Worm (Caenorhabditis elegans) whole organism, L4 larva: ENCODE data around the gene ZK177.11.

Experiments
- F49E8.2 ChIP-seq: sonication (generic microtip); optimal IDR thresholded peaks from 2 replicates; lab custom pipeline; 2016; ENCODE audit warnings: missing compliant biosample characterization, mild to moderate bottlenecking, missing genetic modification characterization, borderline replicate concordance
- T20F7.1 ChIP-seq: fragments of 200-800 bp; sonication (Bioruptor generic); optimal IDR thresholded peaks from 2 replicates; lab custom pipeline; 2018; ENCODE audit warnings: mild to moderate bottlenecking, missing genetic modification characterization, missing compliant biosample characterization
- Y48G9A.11 ChIP-seq: fragments of 200-800 bp; sonication (Bioruptor generic); IDR thresholded peaks from 2 replicates; pipeline ENCODE4 v1.3.6; 2022; ENCODE audit warnings: missing genetic modification reagents, missing genetic modification characterization, missing compliant biosample characterization
- Y5F2A.4 ChIP-seq: fragments of 200-800 bp; sonication (Bioruptor generic); optimal IDR thresholded peaks from 2 replicates; lab custom pipeline; 2018; ENCODE audit warnings: mild to moderate bottlenecking, missing genetic modification characterization, missing compliant biosample characterization
- attf-4 ChIP-seq: sonication (generic microtip); optimal IDR thresholded peaks from 3 replicates; lab custom pipeline; 2017; ENCODE audit warnings: missing biosample characterization, missing genetic modification characterization
- ceh-20 ChIP-seq: fragments of 200-800 bp; sonication (Bioruptor generic); IDR thresholded peaks from 2 replicates; pipeline ENCODE4 v1.3.6; 2022; ENCODE audit warnings: missing genetic modification reagents, missing genetic modification characterization, missing compliant biosample characterization
- ceh-62 ChIP-seq: sonication (generic microtip); optimal IDR thresholded peaks from 2 replicates; lab custom pipeline; 2017; ENCODE audit warnings: missing biosample characterization, missing genetic modification characterization
- ceh-82 ChIP-seq: sonication (generic microtip); optimal IDR thresholded peaks from 2 replicates; lab custom pipeline; 2017; ENCODE audit warnings: missing biosample characterization, missing genetic modification characterization
- cey-2 ChIP-seq: sonication (generic microtip); optimal IDR thresholded peaks from 3 replicates; lab custom pipeline; 2017; ENCODE audit warnings: missing genetic modification characterization, mild to moderate bottlenecking, missing compliant biosample characterization, antibody characterized with exemption, borderline replicate concordance; ENCODE audit not compliant: insufficient read depth
- ctbp-1 ChIP-seq: fragments of 200-800 bp; sonication (Bioruptor generic); IDR thresholded peaks from 2 replicates; pipeline ENCODE4 v1.3.6; 2022; ENCODE audit warnings: missing genetic modification reagents, missing genetic modification characterization, missing compliant biosample characterization
- daf-12 ChIP-seq: fragments of 150-350 bp; optimal IDR thresholded peaks from 2 replicates; lab custom pipeline; 2014; ENCODE audit warnings: missing biosample characterization, missing genetic modification reagents, missing genetic modification characterization
- daf-16 ChIP-seq, 3 experiments: sonication (generic microtip); optimal IDR thresholded peaks; 2 replicates each; lab custom pipeline; 2016 to 2017; ENCODE audit warnings: missing genetic modification characterization in 3 of 3, missing genetic modification reagents in 3 of 3, mild to moderate bottlenecking in 2 of 3, missing compliant biosample characterization in 2 of 3, missing biosample characterization in 1 of 3, moderate library complexity in 1 of 3
- daf-19 ChIP-seq: fragments of 200-800 bp; sonication (Bioruptor generic); conservative IDR thresholded peaks from 2 replicates; pipeline ENCODE4 v1.3.6; 2022; ENCODE audit warnings: missing genetic modification characterization, missing compliant biosample characterization
- dmd-6 ChIP-seq: fragments of 200-800 bp; sonication (Bioruptor generic); IDR thresholded peaks from 2 replicates; pipeline ENCODE4 v1.3.6; 2022; ENCODE audit warnings: missing genetic modification reagents, missing genetic modification characterization, missing compliant biosample characterization
- dmd-8 ChIP-seq: fragments of 200-800 bp; sonication (Bioruptor generic); IDR thresholded peaks from 2 replicates; pipeline ENCODE4 v1.3.6; 2022; ENCODE audit warnings: missing genetic modification characterization, missing compliant biosample characterization
- duxl-1 ChIP-seq: sonication (generic microtip); optimal IDR thresholded peaks from 2 replicates; lab custom pipeline; 2016; ENCODE audit warnings: mild to moderate bottlenecking, missing genetic modification characterization, moderate library complexity, missing compliant biosample characterization; ENCODE audit not compliant: poor library complexity
- dve-1 ChIP-seq: sonication (generic microtip); optimal IDR thresholded peaks from 2 replicates; lab custom pipeline; 2017; ENCODE audit warnings: antibody characterized with exemption, mild to moderate bottlenecking, missing genetic modification characterization, missing compliant biosample characterization; ENCODE audit not compliant: insufficient read depth
- egl-43 ChIP-seq: fragments of 200-800 bp; sonication (Bioruptor generic); IDR thresholded peaks from 2 replicates; pipeline ENCODE4 v1.3.6; 2022; ENCODE audit warnings: missing genetic modification reagents, missing genetic modification characterization, missing compliant biosample characterization
- fos-1 ChIP-seq: fragments of 150-350 bp; optimal IDR thresholded peaks from 2 replicates; lab custom pipeline; 2014; ENCODE audit warnings: missing biosample characterization, missing genetic modification characterization
- gei-8 ChIP-seq: fragments of 200-800 bp; sonication (Bioruptor generic); optimal IDR thresholded peaks from 2 replicates; lab custom pipeline; 2018; ENCODE audit warnings: mild to moderate bottlenecking, missing genetic modification characterization, missing compliant biosample characterization
- hlh-11 ChIP-seq: fragments of 200-800 bp; sonication (Bioruptor generic); optimal IDR thresholded peaks from 2 replicates; lab custom pipeline; 2018; ENCODE audit warnings: mild to moderate bottlenecking, missing genetic modification characterization, missing compliant biosample characterization
- hlh-30 ChIP-seq: sonication (generic microtip); optimal IDR thresholded peaks from 2 replicates; lab custom pipeline; 2017; ENCODE audit warnings: antibody characterized with exemption, mild to moderate bottlenecking, missing genetic modification characterization, missing compliant biosample characterization; ENCODE audit not compliant: insufficient read depth
- lin-1 ChIP-seq: fragments of 200-800 bp; sonication (Bioruptor generic); IDR thresholded peaks from 2 replicates; pipeline ENCODE4 v1.3.6; 2022; ENCODE audit warnings: missing genetic modification reagents, missing genetic modification characterization, missing compliant biosample characterization
- lin-13 ChIP-seq: fragments of 150-350 bp; optimal IDR thresholded peaks from 2 replicates; lab custom pipeline; 2014; ENCODE audit warnings: missing biosample characterization, missing genetic modification reagents, missing genetic modification characterization
- lin-29 ChIP-seq: fragments of 200-800 bp; sonication (Bioruptor generic); IDR thresholded peaks from 2 replicates; pipeline ENCODE4 v1.3.6; 2022; ENCODE audit warnings: missing genetic modification reagents, missing genetic modification characterization, missing compliant biosample characterization
- lin-39 ChIP-seq: fragments of 150-350 bp; optimal IDR thresholded peaks from 2 replicates; lab custom pipeline; 2014; ENCODE audit warnings: missing biosample characterization, missing genetic modification reagents, missing genetic modification characterization
- mdl-1 ChIP-seq, 2 experiments: fragments of 150-350 bp in 1 of 2; sonication (generic microtip) in 1 of 2; optimal IDR thresholded peaks; 2 replicates each; lab custom pipeline; 2014 to 2017; ENCODE audit warnings: missing biosample characterization in 2 of 2, missing genetic modification characterization in 2 of 2
- mes-2 ChIP-seq: sonication (generic microtip); optimal IDR thresholded peaks from 2 replicates; lab custom pipeline; 2016; ENCODE audit warnings: missing genotype, mild to moderate bottlenecking, missing genetic modification characterization, missing compliant biosample characterization; ENCODE audit not compliant: poor library complexity, severe bottlenecking
- nhr-111 ChIP-seq: fragments of 200-800 bp; sonication (Bioruptor generic); optimal IDR thresholded peaks from 2 replicates; lab custom pipeline; 2018; ENCODE audit warnings: mild to moderate bottlenecking, missing genetic modification characterization, missing compliant biosample characterization
- nhr-237 ChIP-seq: sonication (generic microtip); optimal IDR thresholded peaks from 2 replicates; lab custom pipeline; 2017; ENCODE audit warnings: missing biosample characterization, missing genetic modification characterization
- nhr-25 ChIP-seq: sonication (generic microtip); optimal IDR thresholded peaks from 2 replicates; lab custom pipeline; 2017; ENCODE audit warnings: missing genetic modification characterization, mild to moderate bottlenecking, missing compliant biosample characterization, antibody characterized with exemption, moderate library complexity, borderline replicate concordance; ENCODE audit not compliant: insufficient read depth
- nhr-28 ChIP-seq: fragments of 150-350 bp; optimal IDR thresholded peaks from 2 replicates; lab custom pipeline; 2014; ENCODE audit warnings: missing biosample characterization, missing genetic modification characterization
- saeg-2 ChIP-seq: fragments of 200-800 bp; sonication (Bioruptor generic); IDR thresholded peaks from 2 replicates; pipeline ENCODE4 v1.3.6; 2022; ENCODE audit warnings: missing genetic modification reagents, missing genetic modification characterization, missing compliant biosample characterization
- set-16 ChIP-seq: fragments of 200-800 bp; sonication (Bioruptor generic); IDR thresholded peaks from 2 replicates; pipeline ENCODE4 v1.3.6; 2022; ENCODE audit warnings: missing genetic modification reagents, missing genetic modification characterization, missing compliant biosample characterization
- skn-1 ChIP-seq: fragments of 150-350 bp; optimal IDR thresholded peaks from 2 replicates; lab custom pipeline; 2014; ENCODE audit warnings: missing biosample characterization, missing genetic modification characterization
- spr-3 ChIP-seq: fragments of 200-800 bp; sonication (Bioruptor generic); optimal IDR thresholded peaks from 2 replicates; lab custom pipeline; 2018; ENCODE audit warnings: mild to moderate bottlenecking, missing genetic modification characterization, missing compliant biosample characterization
- unc-39 ChIP-seq: sonication (generic microtip); optimal IDR thresholded peaks from 2 replicates; lab custom pipeline; 2017; ENCODE audit warnings: missing biosample characterization, missing genetic modification characterization
- unc-62 ChIP-seq, 3 experiments: fragments of 150-350 bp in 1 of 3; sonication (generic microtip); optimal IDR thresholded peaks in 2 of 3; peaks in 1 of 3; 1 replicate in 1 of 3; 2 replicates in 2 of 3; lab custom pipeline; 2014 to 2017; ENCODE audit warnings: missing biosample characterization in 3 of 3, missing genetic modification characterization in 3 of 3, missing genetic modification reagents in 3 of 3, missing genotype in 1 of 3
- vab-7 ChIP-seq: fragments of 200-800 bp; sonication (Bioruptor generic); IDR thresholded peaks from 2 replicates; pipeline ENCODE4 v1.3.6; 2022; ENCODE audit warnings: missing genetic modification reagents, missing genetic modification characterization, missing compliant biosample characterization
- zfp-2 ChIP-seq: sonication (generic microtip); optimal IDR thresholded peaks from 2 replicates; lab custom pipeline; 2016; ENCODE audit warnings: mild to moderate bottlenecking, missing genetic modification characterization, missing compliant biosample characterization
- zip-2 ChIP-seq: fragments of 150-350 bp; optimal IDR thresholded peaks from 2 replicates; lab custom pipeline; 2014; ENCODE audit warnings: missing biosample characterization, missing genetic modification characterization
- ztf-11 ChIP-seq: fragments of 150-350 bp; optimal IDR thresholded peaks from 2 replicates; lab custom pipeline; 2014; ENCODE audit warnings: missing biosample characterization, missing genetic modification characterization

ZK177.11 gene

DNA sequence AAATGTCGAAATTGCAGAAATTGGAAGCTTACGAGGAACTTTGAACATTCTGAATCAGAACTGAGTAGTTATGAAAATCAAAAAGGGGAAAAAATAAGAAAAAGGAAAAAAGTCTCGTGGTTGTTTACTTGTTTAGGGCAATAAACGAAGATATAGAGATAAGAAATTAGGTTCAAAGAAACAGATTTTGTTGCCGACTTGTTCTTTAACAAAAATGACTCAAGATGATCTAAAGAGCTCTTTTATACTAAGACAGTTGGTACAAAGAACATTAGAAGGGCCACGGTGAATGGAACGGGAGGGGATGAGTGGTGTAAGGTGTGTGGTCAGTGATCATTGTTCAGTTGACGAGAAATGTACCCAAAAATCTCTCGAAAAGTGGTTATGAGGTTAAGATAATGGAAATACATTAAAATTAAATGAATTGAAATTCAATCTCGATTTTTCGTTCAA lies 24.7 kb downstream of the ZK177.11 start, which contains the start of gene acdh-2:
TSS of gene acdh-2 (minus strand) at position 51 of the 453 bp plus-strand sequence.
- TF ChIP-seq dve-1 (peak; percentile 7), nhr-237 (tag; lab: Kevin White, UChicago) (no peak), hlh-30 (tag; lab: Kevin White, UChicago) (no peak), hlh-11 (no peak), daf-16 (GFP tag; optimal IDR thresholded peaks at IDR 0.05; lab: Kevin White, UChicago) (no peak), daf-16 (tag; optimal IDR thresholded peaks at IDR 0.05; lab: Kevin White, UChicago) (peak; percentile 2)

DNA sequence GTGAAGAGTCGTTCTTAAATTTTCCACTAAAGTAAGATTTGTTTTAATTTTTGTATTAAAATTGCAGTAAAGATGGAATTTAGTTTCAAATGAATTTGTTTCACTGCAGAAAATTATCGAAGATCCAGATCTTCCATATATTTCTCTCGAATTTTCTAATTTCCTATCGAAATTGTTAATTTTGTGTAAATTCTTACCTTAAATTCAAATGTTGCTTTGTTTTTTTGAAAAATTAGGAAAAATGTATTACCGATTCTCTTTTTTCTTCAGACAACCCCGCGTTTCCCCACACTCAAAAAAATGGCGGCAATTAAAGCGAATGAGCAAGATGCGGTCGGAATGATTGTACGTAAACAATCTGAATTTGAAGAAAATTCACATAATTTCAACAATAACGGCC lies 27.0 kb downstream of the ZK177.11 start, which contains the start of gene C17C3.6:
TSS of gene C17C3.6 (plus strand) at position 301 of the 400 bp plus-strand sequence.
- TF ChIP-seq unc-39 (tag; lab: Kevin White, UChicago) (no peak), cey-2 (tag; lab: Kevin White, UChicago) (no peak), daf-19 (no peak), unc-62 (GFP tag; optimal IDR thresholded peaks at IDR 0.05 in 1 of 2; lab: Kevin White, UChicago) (no peak), unc-62 (tag; optimal IDR thresholded peaks at IDR 0.05; lab: Kevin White, UChicago) (no peak), nhr-28 (tag; lab: Kevin White, UChicago) (no peak), zfp-2 (tag; lab: Kevin White, UChicago) (no peak), attf-4 (tag; lab: Kevin White, UChicago) (no peak), spr-3 (GFP tag; lab: Kevin White, UChicago) (no peak), T20F7.1 (GFP tag; lab: Kevin White, UChicago) (no peak), ceh-62 (no peak), zip-2 (tag; lab: Kevin White, UChicago) (no peak), gei-8 (GFP tag; lab: Kevin White, UChicago) (no peak), ztf-11 (tag; lab: Kevin White, UChicago) (no peak), egl-43 (GFP tag; lab: Robert Waterston, UW) (no peak), set-16 (GFP tag; lab: Robert Waterston, UW) (no peak), duxl-1 (tag; lab: Kevin White, UChicago) (no peak), ceh-20 (GFP tag; lab: Robert Waterston, UW) (no peak)

DNA sequence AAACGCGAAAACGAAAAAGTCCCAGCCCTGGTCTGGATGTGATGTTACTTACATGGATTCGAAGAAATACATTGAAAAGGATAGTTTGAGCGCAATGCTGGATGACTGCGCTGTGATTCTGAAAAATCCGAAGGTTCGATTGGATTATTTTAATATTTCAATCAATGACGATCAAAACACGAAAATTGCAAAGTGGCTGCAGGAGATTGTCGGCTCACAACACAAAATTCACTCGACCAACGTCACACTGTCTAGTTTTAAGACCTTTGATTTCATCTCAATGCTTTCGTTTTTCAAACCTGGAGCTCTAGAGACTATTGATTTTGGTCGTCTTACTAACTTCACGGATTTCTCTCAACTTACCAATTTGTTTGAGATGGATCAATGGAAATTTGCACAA lies 28.8 kb downstream of the ZK177.11 start, which contains the start of gene C17C3.5:
TSS of gene C17C3.5 (plus strand) at position 301 of the 400 bp plus-strand sequence.
- TF ChIP-seq zfp-2 (tag; lab: Kevin White, UChicago), result no peak
- no peak for TF ChIP-seq lin-1 (GFP tag; lab: Robert Waterston, UW)
- TF ChIP-seq ctbp-1, result no peak
- TF ChIP-seq fos-1 (tag; lab: Kevin White, UChicago), result no peak
- TF ChIP-seq Y48G9A.11, result no peak
- TF ChIP-seq dmd-8 (GFP tag; lab: Robert Waterston, UW), result no peak
- TF ChIP-seq F49E8.2 (tag; lab: Kevin White, UChicago), result no peak
- no peak for TF ChIP-seq egl-43 (GFP tag; lab: Robert Waterston, UW)
- no peak for TF ChIP-seq zip-2 (tag; lab: Kevin White, UChicago)
- TF ChIP-seq mdl-1 (tag; optimal IDR thresholded peaks at IDR 0.05; lab: Kevin White, UChicago), result no peak
- no peak for TF ChIP-seq mes-2 (tag; lab: Kevin White, UChicago)
- TF ChIP-seq set-16 (GFP tag; lab: Robert Waterston, UW), result no peak
- TF ChIP-seq nhr-111 (GFP tag; lab: Kevin White, UChicago), result no peak
- TF ChIP-seq ceh-62, result no peak
- no peak for TF ChIP-seq skn-1 (tag; lab: Kevin White, UChicago)
- no peak for TF ChIP-seq vab-7 (GFP tag; lab: Robert Waterston, UW)

DNA sequence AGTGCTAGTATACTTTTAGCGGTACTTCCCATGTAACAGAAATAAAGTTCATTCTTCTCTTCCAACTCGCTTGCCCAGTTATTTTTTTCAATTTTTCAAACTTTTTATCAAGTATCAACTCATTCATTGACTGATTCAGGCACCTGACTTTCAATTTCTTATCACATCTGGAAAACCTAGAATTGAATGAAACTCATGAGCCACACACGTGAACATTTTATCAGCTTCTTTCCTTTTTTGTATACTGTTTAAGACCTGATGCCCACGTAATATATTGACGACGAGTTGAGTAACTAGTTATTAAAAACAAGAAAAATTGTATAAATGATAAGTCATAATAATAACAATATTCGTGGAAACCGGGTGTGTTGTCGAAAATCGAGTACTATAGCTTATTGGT lies 30.8 kb downstream of the ZK177.11 start:
- TF ChIP-seq hlh-30 (tag; lab: Kevin White, UChicago), result peak; percentile 69
- TF ChIP-seq dmd-6, result peak; percentile 53
- peak; percentile 60 for TF ChIP-seq hlh-11
- no peak for TF ChIP-seq daf-16 (GFP tag; optimal IDR thresholded peaks at IDR 0.05; lab: Kevin White, UChicago)
- TF ChIP-seq daf-16 (tag; optimal IDR thresholded peaks at IDR 0.05; lab: Kevin White, UChicago), result peak; percentile 90
- peak in 1 of 2 experiments; percentile 23 for TF ChIP-seq mdl-1 (tag; optimal IDR thresholded peaks at IDR 0.05; lab: Kevin White, UChicago)
- no peak for TF ChIP-seq ceh-82 (tag; lab: Kevin White, UChicago)
- no peak for TF ChIP-seq zip-2 (tag; lab: Kevin White, UChicago)
- no peak for TF ChIP-seq lin-29 (GFP tag; lab: Robert Waterston, UW)
- no peak for TF ChIP-seq lin-39 (tag; lab: Kevin White, UChicago)
- no peak for TF ChIP-seq lin-13 (GFP tag; lab: Kevin White, UChicago)
- TF ChIP-seq nhr-25, result no peak
- TF ChIP-seq daf-12, result no peak
- TF ChIP-seq saeg-2, result no peak
- no peak for TF ChIP-seq Y5F2A.4
- TF ChIP-seq dve-1, result peak; percentile 71
